Fruit fly (Drosophila melanogaster) whole organism, embryonic: ENCODE results near the gene CG44838.

Source experiments
- Asciz ChIP-seq: fragments of 200-800 bp; sonication (Bioruptor generic); optimal IDR thresholded peaks from 2 replicates; lab custom pipeline; 2017; ENCODE audit warnings: missing biosample characterization, mild to moderate bottlenecking, missing genetic modification characterization, missing genetic modification reagents
- Bteb2 ChIP-seq: fragments of 200-800 bp; sonication (Bioruptor generic); optimal IDR thresholded peaks from 2 replicates; lab custom pipeline; 2016; ENCODE audit warnings: missing biosample characterization, missing genetic modification characterization
- CG10267 ChIP-seq: fragments of 200-800 bp; sonication (Bioruptor generic); optimal IDR thresholded peaks from 2 replicates; lab custom pipeline; 2018; ENCODE audit warnings: missing biosample characterization, mild to moderate bottlenecking, missing genetic modification characterization, moderate library complexity
- CG10321 ChIP-seq: fragments of 200-800 bp; sonication (Bioruptor generic); IDR thresholded peaks from 2 replicates; pipeline ENCODE4 v1.3.6; 2022; ENCODE audit warnings: missing biosample characterization, missing genetic modification characterization
- CG13287 ChIP-seq: fragments of 200-800 bp; sonication (Bioruptor generic); IDR thresholded peaks from 2 replicates; pipeline ENCODE4 v1.3.6; 2022; ENCODE audit warnings: missing biosample characterization, missing genetic modification characterization; ENCODE audit not compliant: partially characterized antibody
- CG15269 ChIP-seq: fragments of 200-800 bp; sonication (Bioruptor generic); optimal IDR thresholded peaks from 2 replicates; lab custom pipeline; 2018; ENCODE audit warnings: missing biosample characterization, mild to moderate bottlenecking, missing genetic modification characterization, moderate library complexity
- CG17328 ChIP-seq: fragments of 200-800 bp; sonication (Bioruptor generic); IDR thresholded peaks from 2 replicates; pipeline ENCODE4 v1.3.6; 2022; ENCODE audit warnings: missing biosample characterization, missing genetic modification characterization
- CG17912 ChIP-seq: fragments of 200-800 bp; sonication (Bioruptor generic); optimal IDR thresholded peaks from 2 replicates; lab custom pipeline; 2018; ENCODE audit warnings: missing biosample characterization, mild to moderate bottlenecking, missing genetic modification characterization
- CG18262 ChIP-seq: fragments of 200-800 bp; optimal IDR thresholded peaks from 3 replicates; lab custom pipeline; 2019; ENCODE audit warnings: missing biosample characterization, mild to moderate bottlenecking, missing genetic modification characterization, moderate library complexity
- CG2875 ChIP-seq: fragments of 200-800 bp; sonication (Bioruptor generic); optimal IDR thresholded peaks from 2 replicates; lab custom pipeline; 2017; ENCODE audit warnings: missing biosample characterization, mild to moderate bottlenecking, missing genetic modification characterization, missing genetic modification reagents
- CG31224 ChIP-seq: fragments of 200-800 bp; sonication (Bioruptor generic); IDR thresholded peaks from 2 replicates; pipeline ENCODE4 v1.3.6; 2022; ENCODE audit warnings: missing biosample characterization, missing genetic modification characterization
- CG31441 ChIP-seq: fragments of 200-800 bp; sonication (Bioruptor generic); IDR thresholded peaks from 2 replicates; pipeline ENCODE4 v1.3.6; 2022; ENCODE audit warnings: missing biosample characterization, missing genetic modification characterization
- CG3407 ChIP-seq: fragments of 200-800 bp; sonication (Bioruptor generic); optimal IDR thresholded peaks from 2 replicates; lab custom pipeline; 2018; ENCODE audit warnings: missing biosample characterization, mild to moderate bottlenecking, missing genetic modification characterization
- CG5180 ChIP-seq: fragments of 200-800 bp; sonication (Bioruptor generic); optimal IDR thresholded peaks from 3 replicates; lab custom pipeline; 2017; ENCODE audit warnings: missing biosample characterization, missing genetic modification characterization, mild to moderate bottlenecking, moderate library complexity, missing genetic modification reagents
- CG6254 ChIP-seq: fragments of 200-800 bp; sonication (Bioruptor generic); optimal IDR thresholded peaks from 3 replicates; lab custom pipeline; 2017; ENCODE audit warnings: mild to moderate bottlenecking, missing biosample characterization, missing genetic modification reagents, missing genetic modification characterization
- CG6765 ChIP-seq: fragments of 200-800 bp; sonication (Bioruptor generic); optimal IDR thresholded peaks from 3 replicates; lab custom pipeline; 2017; ENCODE audit warnings: missing biosample characterization, mild to moderate bottlenecking, missing genetic modification characterization
- CG6854 ChIP-seq: fragments of 200-800 bp; sonication (Bioruptor generic); optimal IDR thresholded peaks from 3 replicates; lab custom pipeline; 2017; ENCODE audit warnings: missing biosample characterization, mild to moderate bottlenecking, missing genetic modification characterization
- CG7786 ChIP-seq: fragments of 200-800 bp; sonication (Bioruptor generic); optimal IDR thresholded peaks from 2 replicates; lab custom pipeline; 2016; ENCODE audit warnings: missing biosample characterization, missing genetic modification characterization
- CG8281 ChIP-seq: fragments of 200-800 bp; sonication (Bioruptor generic); optimal IDR thresholded peaks from 2 replicates; lab custom pipeline; 2018; ENCODE audit warnings: missing biosample characterization, mild to moderate bottlenecking, missing genetic modification characterization, moderate library complexity
- CG9797 ChIP-seq: fragments of 200-800 bp; sonication (Bioruptor generic); optimal IDR thresholded peaks from 3 replicates; lab custom pipeline; 2018; ENCODE audit warnings: missing biosample characterization, mild to moderate bottlenecking, missing genetic modification characterization
- Eip74EF ChIP-seq, 2 experiments: fragments of 200-800 bp in 1 of 2; fragments of >200 bp in 1 of 2; sonication (Bioruptor generic) in 1 of 2; optimal IDR thresholded peaks; 2 replicates each; lab custom pipeline; 2017 to 2019; ENCODE audit warnings: missing biosample characterization in 2 of 2, missing genetic modification characterization in 2 of 2, mild to moderate bottlenecking in 1 of 2, moderate library complexity in 1 of 2
- HLH3B ChIP-seq: fragments of 200-800 bp; sonication (Bioruptor generic); IDR thresholded peaks from 2 replicates; pipeline ENCODE4 v1.3.6; 2022; ENCODE audit warnings: missing biosample characterization, missing genetic modification characterization
- Hmr ChIP-seq: fragments of 200-800 bp; sonication (Bioruptor generic); optimal IDR thresholded peaks from 3 replicates; lab custom pipeline; 2017; ENCODE audit warnings: mild to moderate bottlenecking, missing biosample characterization, missing genetic modification reagents, missing genetic modification characterization
- Hr3 ChIP-seq: fragments of 200-800 bp; sonication (Bioruptor generic); optimal IDR thresholded peaks from 3 replicates; lab custom pipeline; 2016; ENCODE audit warnings: missing biosample characterization, missing genetic modification characterization
- Hr51 ChIP-seq, 2 experiments: fragments of 200-800 bp; sonication (Bioruptor generic); optimal IDR thresholded peaks; 2 replicates in 1 of 2; 3 replicates in 1 of 2; lab custom pipeline; 2016 to 2018; ENCODE audit warnings: missing biosample characterization in 2 of 2, missing genetic modification characterization in 2 of 2, mild to moderate bottlenecking in 1 of 2, moderate library complexity in 1 of 2
- Hsf ChIP-seq: fragments of 200-800 bp; sonication (Bioruptor generic); optimal IDR thresholded peaks from 3 replicates; lab custom pipeline; 2016; ENCODE audit warnings: missing biosample characterization, missing genetic modification characterization
- Max ChIP-seq: fragments of 200-800 bp; sonication (Bioruptor generic); optimal IDR thresholded peaks from 2 replicates; lab custom pipeline; 2016; ENCODE audit warnings: missing biosample characterization, mild to moderate bottlenecking, missing genetic modification characterization
- PHDP ChIP-seq: fragments of 200-800 bp; sonication (Bioruptor generic); optimal IDR thresholded peaks from 3 replicates; lab custom pipeline; 2018; ENCODE audit warnings: missing biosample characterization, mild to moderate bottlenecking, missing genetic modification characterization, moderate library complexity
- Rx ChIP-seq: fragments of 200-800 bp; sonication (Bioruptor generic); IDR thresholded peaks from 2 replicates; pipeline ENCODE4 v1.3.6; 2022; ENCODE audit warnings: missing biosample characterization, missing genetic modification characterization
- YL-1 ChIP-seq: fragments of 200-800 bp; sonication (Bioruptor generic); optimal IDR thresholded peaks from 3 replicates; lab custom pipeline; 2017; ENCODE audit warnings: missing biosample characterization, mild to moderate bottlenecking, missing genetic modification characterization
- abd-A ChIP-seq: fragments of 200-800 bp; sonication (Bioruptor generic); optimal IDR thresholded peaks from 3 replicates; lab custom pipeline; 2019; ENCODE audit warnings: missing biosample characterization, mild to moderate bottlenecking, missing genetic modification characterization, moderate library complexity
- ara ChIP-seq: fragments of 200-800 bp; sonication (Bioruptor generic); IDR thresholded peaks from 2 replicates; pipeline ENCODE4 v1.3.6; 2022; ENCODE audit warnings: missing biosample characterization, missing genetic modification characterization
- bowl ChIP-seq: fragments of 200-800 bp; sonication (Bioruptor generic); IDR thresholded peaks from 2 replicates; pipeline ENCODE4 v1.3.6; 2022; ENCODE audit warnings: missing biosample characterization, missing genetic modification characterization
- disco-r ChIP-seq: fragments of 200-800 bp; sonication (Bioruptor generic); optimal IDR thresholded peaks from 2 replicates; lab custom pipeline; 2016; ENCODE audit warnings: missing biosample characterization, missing genetic modification characterization
- fd3F ChIP-seq: fragments of 200-800 bp; sonication (Bioruptor generic); optimal IDR thresholded peaks from 2 replicates; lab custom pipeline; 2018; ENCODE audit warnings: missing biosample characterization, mild to moderate bottlenecking, missing genetic modification characterization, moderate library complexity
- grau ChIP-seq: fragments of 200-800 bp; optimal IDR thresholded peaks from 3 replicates; lab custom pipeline; 2019; ENCODE audit warnings: missing biosample characterization, mild to moderate bottlenecking, missing genetic modification characterization, moderate library complexity
- jumu ChIP-seq: fragments of 200-800 bp; sonication (Bioruptor generic); optimal IDR thresholded peaks from 3 replicates; lab custom pipeline; 2016; ENCODE audit warnings: missing biosample characterization, missing genetic modification characterization
- kay ChIP-seq: fragments of 200-800 bp; sonication (Bioruptor generic); optimal IDR thresholded peaks from 2 replicates; lab custom pipeline; 2016; ENCODE audit warnings: missing biosample characterization, missing genetic modification characterization
- lilli ChIP-seq: fragments of 200-800 bp; sonication (Bioruptor generic); optimal IDR thresholded peaks from 3 replicates; lab custom pipeline; 2016; ENCODE audit warnings: missing biosample characterization, missing genetic modification characterization
- mirr ChIP-seq: fragments of 200-800 bp; sonication (Bioruptor generic); optimal IDR thresholded peaks from 3 replicates; lab custom pipeline; 2018; ENCODE audit warnings: missing biosample characterization, mild to moderate bottlenecking, missing genetic modification characterization
- mld ChIP-seq: fragments of 200-800 bp; sonication (Bioruptor generic); IDR thresholded peaks from 3 replicates; pipeline ENCODE4 v1.3.6; 2022; ENCODE audit warnings: missing biosample characterization, missing genetic modification characterization; ENCODE audit not compliant: partially characterized antibody
- onecut ChIP-seq: fragments of 200-800 bp; sonication (Bioruptor generic); IDR thresholded peaks from 2 replicates; pipeline ENCODE4 v1.3.6; 2022; ENCODE audit warnings: missing biosample characterization, missing genetic modification characterization
- seq ChIP-seq: fragments of 200-800 bp; sonication (Bioruptor generic); IDR thresholded peaks from 2 replicates; pipeline ENCODE4 v1.3.6; 2022; ENCODE audit warnings: missing biosample characterization, missing genetic modification characterization
- ssp ChIP-seq: fragments of 200-800 bp; sonication (Bioruptor generic); IDR thresholded peaks from 2 replicates; pipeline ENCODE4 v1.3.6; 2022; ENCODE audit warnings: missing biosample characterization, missing genetic modification characterization
- tna ChIP-seq: fragments of 200-800 bp; sonication (Bioruptor generic); IDR thresholded peaks from 2 replicates; pipeline ENCODE4 v1.3.6; 2022; ENCODE audit warnings: missing biosample characterization, missing genetic modification characterization; ENCODE audit not compliant: partially characterized antibody
- trem ChIP-seq: fragments of 200-800 bp; optimal IDR thresholded peaks from 3 replicates; lab custom pipeline; 2019; ENCODE audit warnings: missing biosample characterization, mild to moderate bottlenecking, missing genetic modification characterization, moderate library complexity
- tup ChIP-seq: fragments of 200-800 bp; sonication (Bioruptor generic); optimal IDR thresholded peaks from 2 replicates; lab custom pipeline; 2016; ENCODE audit warnings: missing biosample characterization, mild to moderate bottlenecking, missing genetic modification characterization, moderate library complexity
- zfh2 ChIP-seq: fragments of 200-800 bp; sonication (Bioruptor generic); optimal IDR thresholded peaks from 2 replicates; lab custom pipeline; 2016; ENCODE audit warnings: missing biosample characterization, missing genetic modification characterization

Gene CG44838

dm6 chr3L:9460775-9461491 lies at the start of gene CG44838, which contains the start of gene CG3434 (continued):
- peak; percentile 25 for TF ChIP-seq CG9797
- TF ChIP-seq mirr (GFP tag; lab: Kevin White, UChicago), result peak; percentile 44
- TF ChIP-seq jumu (GFP tag; lab: Kevin White, UChicago), result peak; percentile 73
- TF ChIP-seq Hr3 (GFP tag; lab: Kevin White, UChicago), result peak; percentile 82
- peak; percentile 75 for TF ChIP-seq zfh2
- peak; percentile 84 for TF ChIP-seq grau (tag; lab: Kevin White, UChicago)
- no peak for TF ChIP-seq mld (GFP tag; lab: Robert Waterston, UW)
- peak; percentile 80 for TF ChIP-seq abd-A (tag; lab: Kevin White, UChicago)
- TF ChIP-seq CG6765, result peak; percentile 76
- TF ChIP-seq tna (GFP tag; lab: Robert Waterston, UW), result no peak
- TF ChIP-seq kay (GFP tag; lab: Kevin White, UChicago), result peak; percentile 61
- peak; percentile 63 for TF ChIP-seq CG3407 (GFP tag; lab: Kevin White, UChicago)
- TF ChIP-seq CG17912 (GFP tag; lab: Kevin White, UChicago), result peak; percentile 3
- TF ChIP-seq Rx, result peak; percentile 53; the same call in 1 of the 2 replicates
- TF ChIP-seq Hmr (GFP tag; lab: Kevin White, UChicago), result peak; percentile 83
- TF ChIP-seq CG6254 (GFP tag; lab: Kevin White, UChicago), result peak; percentile 40
- peak; percentile 88 for TF ChIP-seq Max
- peak; percentile 68 for TF ChIP-seq fd3F (GFP tag; lab: Kevin White, UChicago)
- peak; percentile 47 for TF ChIP-seq CG8281
- TF ChIP-seq onecut (GFP tag; lab: Robert Waterston, UW), result peak; percentile 51
- TF ChIP-seq bowl (GFP tag; lab: Robert Waterston, UW), result no peak
- TF ChIP-seq Hr51 (GFP tag; optimal IDR thresholded peaks at IDR 0.05; lab: Kevin White, UChicago), result peak; percentile 66 to 81
- TF ChIP-seq CG31224 (GFP tag; lab: Robert Waterston, UW), result no peak; the same call in 1 of the 2 replicates
- TF ChIP-seq CG18262 (tag; lab: Kevin White, UChicago), result peak; percentile 80
- TF ChIP-seq CG2875 (GFP tag; lab: Kevin White, UChicago), result peak; percentile 45
- TF ChIP-seq CG13287 (GFP tag; lab: Robert Waterston, UW), result peak; percentile 67
- TF ChIP-seq trem (tag; lab: Kevin White, UChicago), result peak; percentile 84
- TF ChIP-seq Eip74EF (GFP tag; optimal IDR thresholded peaks at IDR 0.05; lab: Kevin White, UChicago), result peak in 1 of 2 experiments; percentile 77
- TF ChIP-seq CG6854, result peak; percentile 70
- peak; percentile 90 for TF ChIP-seq lilli (GFP tag; lab: Kevin White, UChicago)
- peak; percentile 38 for TF ChIP-seq tup
- peak; percentile 58 for TF ChIP-seq YL-1
- TF ChIP-seq ssp (GFP tag; lab: Robert Waterston, UW), result peak; percentile 82
- no peak for TF ChIP-seq CG10321 (GFP tag; lab: Robert Waterston, UW)
- peak; percentile 82 for TF ChIP-seq CG10267 (tag; lab: Kevin White, UChicago)
- TF ChIP-seq Asciz (GFP tag; lab: Kevin White, UChicago), result peak; percentile 58
- TF ChIP-seq HLH3B, result peak; percentile 67
- TF ChIP-seq seq (GFP tag; lab: Robert Waterston, UW), result peak; percentile 55; the same call in 1 of the 2 replicates
- TF ChIP-seq CG17328 (GFP tag; lab: Robert Waterston, UW), result peak; percentile 74
- TF ChIP-seq CG5180 (GFP tag; lab: Kevin White, UChicago), result peak; percentile 87
- TF ChIP-seq Bteb2 (GFP tag; lab: Kevin White, UChicago), result peak; percentile 72
- TF ChIP-seq CG31441, result peak; percentile 87
- TF ChIP-seq PHDP (tag; lab: Kevin White, UChicago), result peak; percentile 81
- TF ChIP-seq CG7786 (GFP tag; lab: Kevin White, UChicago), result peak; percentile 57
- TF ChIP-seq disco-r (GFP tag; lab: Kevin White, UChicago), result no peak
- peak; percentile 83 for TF ChIP-seq Hsf (GFP tag; lab: Kevin White, UChicago)
- TF ChIP-seq ara (GFP tag; lab: Robert Waterston, UW), result peak; percentile 65
- peak; percentile 85 for TF ChIP-seq CG15269
